Fruit fly (Drosophila melanogaster) S2 (cell line): Measurements from ENCODE around the gene Efr.

Experiments
- CG8478 ChIP-seq: fragments of >200 bp; optimal IDR thresholded peaks from 2 replicates; lab custom pipeline; 2018
- CTCF ChIP-seq, 2 experiments: fragments of >200 bp; optimal IDR thresholded peaks; 2 replicates each; lab custom pipeline; 2018

DNA sequence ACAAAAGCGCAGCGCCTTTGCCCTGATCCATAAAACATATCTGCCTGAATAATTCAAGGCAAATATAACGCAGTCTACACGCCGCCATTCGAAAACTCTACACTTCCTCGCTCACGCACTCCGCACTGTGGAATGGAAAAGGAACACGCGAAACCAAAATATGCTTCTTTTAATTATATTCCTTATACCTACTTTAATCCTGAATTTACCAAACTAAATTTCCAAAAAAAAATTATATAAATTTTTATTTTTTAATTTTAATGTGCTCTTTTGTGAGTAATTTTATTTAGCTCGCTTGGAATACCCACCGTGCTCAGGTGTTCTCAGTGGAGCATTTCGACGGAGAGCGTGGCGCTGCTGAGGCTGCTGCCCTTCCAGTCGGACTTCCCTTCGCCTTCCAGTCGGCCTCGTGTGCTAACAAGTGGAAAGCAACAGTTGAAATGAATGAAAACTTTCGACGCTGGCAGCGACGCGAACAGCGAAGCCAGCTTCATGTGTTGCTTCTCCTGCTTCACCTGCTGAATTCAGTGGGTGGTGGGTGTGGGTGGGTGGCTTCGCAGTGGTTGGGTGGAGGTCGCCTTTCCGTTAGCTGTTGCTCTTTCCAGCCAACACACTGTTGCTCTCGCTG lies 26.5 kb upstream of the Efr start:
- TF ChIP-seq CG8478 (lab: Kevin White, UChicago) (no peak), CTCF (optimal IDR thresholded peaks at IDR 0.05; lab: Kevin White, UChicago) (no peak)
